Worm (Caenorhabditis elegans) whole organism, L4/young adult: Measurements from ENCODE around the gene C27A2.12.

Experiments
- W03F9.2 ChIP-seq: fragments of 150-350 bp; optimal IDR thresholded peaks from 2 replicates; lab custom pipeline; 2014; ENCODE audit warnings: missing biosample characterization, missing genetic modification characterization
- dao-5 ChIP-seq: sonication (generic microtip); optimal IDR thresholded peaks from 2 replicates; lab custom pipeline; 2016; ENCODE audit warnings: missing genotype, missing genetic modification characterization, moderate library complexity, missing compliant biosample characterization

DNA sequence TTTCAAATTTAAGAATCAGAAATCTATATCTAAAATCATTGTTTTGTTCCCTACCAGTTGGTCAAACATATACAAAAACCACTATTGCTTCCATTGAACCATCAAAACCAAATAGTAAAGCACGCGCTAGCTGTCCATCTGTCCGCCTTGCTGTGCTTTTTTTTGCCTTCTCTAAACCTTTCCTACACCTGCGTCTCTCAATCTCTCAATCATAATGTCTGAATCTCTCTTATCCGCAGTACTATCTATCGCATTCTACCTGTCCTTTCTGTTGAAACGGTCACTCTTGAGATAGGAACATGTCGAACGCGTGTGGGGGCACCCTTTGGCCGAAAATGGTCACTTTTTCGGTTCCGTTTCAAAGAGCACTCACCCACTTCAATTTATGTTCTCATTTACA lies 10.7 kb downstream of the C27A2.12 start:
- TF ChIP-seq W03F9.2 (tag; lab: Kevin White, UChicago) (no peak), dao-5 (no peak)
